Worm (Caenorhabditis elegans) whole organism, L2 larva: ENCODE results near the gene amx-1.

ENCODE experiments used
- C34F6.9 ChIP-seq: fragments of 150-350 bp; optimal IDR thresholded peaks from 2 replicates; lab custom pipeline; 2014; ENCODE audit warnings: missing biosample characterization, missing genetic modification characterization
- F13H6.1 ChIP-seq: sonication (generic microtip); optimal IDR thresholded peaks from 2 replicates; lab custom pipeline; 2016; ENCODE audit warnings: missing genetic modification characterization, missing compliant biosample characterization
- R02D3.7 ChIP-seq: fragments of 150-350 bp; optimal IDR thresholded peaks from 2 replicates; lab custom pipeline; 2014; ENCODE audit warnings: missing biosample characterization, missing genetic modification characterization
- Y55F3AM.14 ChIP-seq: fragments of 200-800 bp; sonication (Bioruptor generic); optimal IDR thresholded peaks from 2 replicates; lab custom pipeline; 2018; ENCODE audit warnings: mild to moderate bottlenecking, missing genetic modification characterization, missing compliant biosample characterization
- ZK546.5 ChIP-seq: sonication (generic microtip); optimal IDR thresholded peaks from 2 replicates; lab custom pipeline; 2017; ENCODE audit warnings: missing biosample characterization, missing genetic modification characterization
- alr-1 ChIP-seq: fragments of 150-350 bp; optimal IDR thresholded peaks from 2 replicates; lab custom pipeline; 2014; ENCODE audit warnings: missing biosample characterization, missing genetic modification characterization
- aly-2 ChIP-seq: fragments of 150-350 bp; optimal IDR thresholded peaks from 2 replicates; lab custom pipeline; 2014; ENCODE audit warnings: missing biosample characterization, missing genetic modification characterization
- ama-1 ChIP-seq: fragments of 150-350 bp; optimal IDR thresholded peaks from 2 replicates; lab custom pipeline; 2018; ENCODE audit warnings: inconsistent platforms
- blmp-1 ChIP-seq: sonication (generic microtip); optimal IDR thresholded peaks from 2 replicates; lab custom pipeline; 2017; ENCODE audit warnings: missing genetic modification characterization, mild to moderate bottlenecking, missing compliant biosample characterization, antibody characterized with exemption, moderate library complexity; ENCODE audit not compliant: insufficient read depth
- ceh-16 ChIP-seq: fragments of 150-350 bp; optimal IDR thresholded peaks from 2 replicates; lab custom pipeline; 2014; ENCODE audit warnings: missing biosample characterization, missing genetic modification characterization
- ceh-82 ChIP-seq: fragments of 150-350 bp; optimal IDR thresholded peaks from 2 replicates; lab custom pipeline; 2014; ENCODE audit warnings: missing biosample characterization, missing genetic modification characterization
- crh-2 ChIP-seq: sonication (generic microtip); optimal IDR thresholded peaks from 2 replicates; lab custom pipeline; 2017; ENCODE audit warnings: missing biosample characterization, missing genetic modification characterization
- dmd-4 ChIP-seq: sonication (generic microtip); optimal IDR thresholded peaks from 2 replicates; lab custom pipeline; 2017; ENCODE audit warnings: missing biosample characterization, missing genetic modification characterization
- egl-27 ChIP-seq: sonication (generic microtip); optimal IDR thresholded peaks from 3 replicates; lab custom pipeline; 2017; ENCODE audit warnings: missing biosample characterization, missing genetic modification reagents, missing genetic modification characterization
- elt-1 ChIP-seq: fragments of 150-350 bp; optimal IDR thresholded peaks from 2 replicates; lab custom pipeline; 2014; ENCODE audit warnings: missing biosample characterization, missing genetic modification characterization
- elt-3 ChIP-seq: sonication (generic microtip); optimal IDR thresholded peaks from 2 replicates; lab custom pipeline; 2017; ENCODE audit warnings: missing biosample characterization, missing genetic modification characterization
- fos-1 ChIP-seq: fragments of 150-350 bp; optimal IDR thresholded peaks from 2 replicates; lab custom pipeline; 2014; ENCODE audit warnings: missing biosample characterization, missing genetic modification characterization
- gmeb-1 ChIP-seq: fragments of 150-350 bp; optimal IDR thresholded peaks from 2 replicates; lab custom pipeline; 2014; ENCODE audit warnings: missing biosample characterization, missing genetic modification characterization
- lin-11 ChIP-seq: fragments of 150-350 bp; sonication (generic microtip); optimal IDR thresholded peaks from 2 replicates; lab custom pipeline; 2014; ENCODE audit warnings: missing biosample characterization, missing genetic modification characterization, inconsistent platforms, mixed read lengths
- lin-13 ChIP-seq: fragments of 150-350 bp; optimal IDR thresholded peaks from 2 replicates; lab custom pipeline; 2014; ENCODE audit warnings: missing biosample characterization, missing genetic modification reagents, missing genetic modification characterization
- lin-39 ChIP-seq: fragments of 150-350 bp; optimal IDR thresholded peaks from 2 replicates; lab custom pipeline; 2014; ENCODE audit warnings: missing biosample characterization, missing genetic modification reagents, missing genetic modification characterization
- lsy-2 ChIP-seq, 2 experiments: fragments of 150-350 bp in 1 of 2; sonication (generic microtip) in 1 of 2; optimal IDR thresholded peaks; 2 replicates each; lab custom pipeline; 2014 to 2017; ENCODE audit warnings: missing biosample characterization in 2 of 2, missing genetic modification characterization in 2 of 2
- mab-5 ChIP-seq: fragments of 150-350 bp; optimal IDR thresholded peaks from 2 replicates; lab custom pipeline; 2014; ENCODE audit warnings: missing biosample characterization, missing genetic modification characterization
- mbf-1 ChIP-seq: sonication (generic microtip); optimal IDR thresholded peaks from 2 replicates; lab custom pipeline; 2017; ENCODE audit warnings: missing biosample characterization, missing genetic modification characterization
- mdl-1 ChIP-seq, 2 experiments: fragments of 150-350 bp in 1 of 2; sonication (generic microtip) in 1 of 2; optimal IDR thresholded peaks; 2 replicates each; lab custom pipeline; 2017; ENCODE audit warnings: missing biosample characterization in 2 of 2, missing genetic modification characterization in 2 of 2
- nhr-10 ChIP-seq: sonication (generic microtip); optimal IDR thresholded peaks from 2 replicates; lab custom pipeline; 2017; ENCODE audit warnings: missing biosample characterization, missing genetic modification characterization
- nhr-11 ChIP-seq: fragments of 150-350 bp; optimal IDR thresholded peaks from 2 replicates; lab custom pipeline; 2014; ENCODE audit warnings: missing biosample characterization, missing genetic modification characterization
- nhr-12 ChIP-seq: fragments of 150-350 bp; optimal IDR thresholded peaks from 2 replicates; lab custom pipeline; 2014; ENCODE audit warnings: missing biosample characterization, missing genetic modification characterization
- nhr-129 ChIP-seq: fragments of 150-350 bp; optimal IDR thresholded peaks from 2 replicates; lab custom pipeline; 2014; ENCODE audit warnings: missing biosample characterization, missing genetic modification characterization
- nhr-21 ChIP-seq: fragments of 150-350 bp; optimal IDR thresholded peaks from 2 replicates; lab custom pipeline; 2014; ENCODE audit warnings: missing biosample characterization, missing genetic modification characterization
- nhr-23 ChIP-seq: fragments of 150-350 bp; optimal IDR thresholded peaks from 2 replicates; lab custom pipeline; 2014; ENCODE audit warnings: missing biosample characterization, missing genetic modification reagents, missing genetic modification characterization
- nhr-237 ChIP-seq: fragments of 150-350 bp; optimal IDR thresholded peaks from 2 replicates; lab custom pipeline; 2014; ENCODE audit warnings: missing biosample characterization, missing genetic modification characterization
- nhr-25 ChIP-seq: fragments of 150-350 bp; sonication (generic microtip); optimal IDR thresholded peaks from 3 replicates; lab custom pipeline; 2014; ENCODE audit warnings: missing biosample characterization, missing genetic modification characterization
- nhr-6 ChIP-seq: fragments of 150-350 bp; optimal IDR thresholded peaks from 2 replicates; lab custom pipeline; 2014; ENCODE audit warnings: missing biosample characterization, missing genetic modification characterization
- nhr-77 ChIP-seq: fragments of 150-350 bp; optimal IDR thresholded peaks from 2 replicates; lab custom pipeline; 2014; ENCODE audit warnings: missing biosample characterization, missing genetic modification characterization
- peb-1 ChIP-seq: fragments of 150-350 bp; optimal IDR thresholded peaks from 2 replicates; lab custom pipeline; 2014; ENCODE audit warnings: missing biosample characterization, missing genetic modification characterization
- sem-4 ChIP-seq: fragments of 150-350 bp; optimal IDR thresholded peaks from 2 replicates; lab custom pipeline; 2014; ENCODE audit warnings: missing biosample characterization, missing genetic modification reagents, missing genetic modification characterization
- skn-1 ChIP-seq: sonication (generic microtip); optimal IDR thresholded peaks from 2 replicates; lab custom pipeline; 2017; ENCODE audit warnings: missing biosample characterization, missing genetic modification characterization
- sma-3 ChIP-seq: sonication (generic microtip); optimal IDR thresholded peaks from 2 replicates; lab custom pipeline; 2016; ENCODE audit warnings: missing genetic modification reagents, missing genetic modification characterization, missing compliant biosample characterization
- sma-9 ChIP-seq, 2 experiments: fragments of 150-350 bp in 1 of 2; sonication (generic microtip) in 1 of 2; optimal IDR thresholded peaks; 2 replicates each; lab custom pipeline; 2014 to 2016; ENCODE audit warnings: missing genetic modification characterization in 2 of 2, mild to moderate bottlenecking in 1 of 2, missing biosample characterization in 1 of 2, missing compliant biosample characterization in 1 of 2, missing genetic modification reagents in 1 of 2, moderate library complexity in 1 of 2
- snpc-4 ChIP-seq: fragments of 150-350 bp; optimal IDR thresholded peaks from 2 replicates; lab custom pipeline; 2014; ENCODE audit warnings: missing biosample characterization, missing genetic modification characterization
- unc-39 ChIP-seq: fragments of 150-350 bp; optimal IDR thresholded peaks from 2 replicates; lab custom pipeline; 2014; ENCODE audit warnings: missing biosample characterization, missing genetic modification characterization
- unc-55 ChIP-seq: fragments of 150-350 bp; sonication (generic microtip); optimal IDR thresholded peaks from 3 replicates; lab custom pipeline; 2014; ENCODE audit warnings: missing biosample characterization, missing genetic modification reagents, missing genetic modification characterization
- unc-62 ChIP-seq: fragments of 150-350 bp; optimal IDR thresholded peaks from 2 replicates; lab custom pipeline; 2014; ENCODE audit warnings: missing biosample characterization, missing genetic modification reagents, missing genetic modification characterization
- zag-1 ChIP-seq: fragments of 150-350 bp; optimal IDR thresholded peaks from 2 replicates; lab custom pipeline; 2014; ENCODE audit warnings: missing biosample characterization, missing genetic modification characterization
- ztf-1 ChIP-seq: fragments of 200-800 bp; sonication (Bioruptor generic); conservative IDR thresholded peaks from 2 replicates; pipeline ENCODE4 v1.3.6; 2022; ENCODE audit warnings: missing genetic modification characterization, missing compliant biosample characterization
- ztf-11 ChIP-seq: sonication (generic microtip); optimal IDR thresholded peaks from 2 replicates; lab custom pipeline; 2017; ENCODE audit warnings: missing biosample characterization, missing genetic modification characterization
- ztf-4 ChIP-seq: fragments of 150-350 bp; optimal IDR thresholded peaks from 2 replicates; lab custom pipeline; 2014; ENCODE audit warnings: missing biosample characterization, missing genetic modification characterization

Gene amx-1

ce11 chrIII:3821969-3822453, at the start of gene amx-1:
Gene amx-1, plus strand, starts transcription at chrIII:3822403.
- TF ChIP-seq gmeb-1 (tag; lab: Kevin White, UChicago) (no peak), lsy-2 (tag; optimal IDR thresholded peaks at IDR 0.05; lab: Kevin White, UChicago) (peak in 1 of 2 experiments; percentile 15)

DNA sequence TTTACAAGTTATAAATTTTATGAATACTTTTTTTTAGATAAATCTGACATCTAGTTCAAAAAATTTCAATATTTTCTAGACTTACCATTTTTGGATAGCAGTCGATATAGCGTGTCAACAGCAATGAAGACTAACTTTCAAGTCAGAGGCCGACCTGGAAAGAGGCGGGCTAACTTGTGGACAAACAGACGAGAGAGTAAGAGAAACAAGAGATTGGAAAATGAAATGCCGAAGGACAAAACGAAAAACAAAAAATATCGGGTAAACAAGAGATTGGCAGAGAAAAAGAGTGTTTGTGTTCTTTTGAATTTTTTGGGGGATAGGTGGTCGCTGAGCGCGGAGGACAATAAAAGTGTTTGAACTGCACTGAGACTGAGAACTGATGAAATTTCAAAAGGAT, 49.0 kb upstream of the amx-1 start, which contains the start of gene lec-4:
TSS of gene lec-4 (minus strand) at position 154 of the 400 bp plus-strand sequence.
- no peak for TF ChIP-seq elt-3
- TF ChIP-seq crh-2 (tag; lab: Kevin White, UChicago) = peak; percentile 62
- TF ChIP-seq fos-1 = peak; percentile 59
- TF ChIP-seq sem-4 = no peak
- TF ChIP-seq R02D3.7 = no peak
- peak; percentile 17 for TF ChIP-seq egl-27 (tag; lab: Kevin White, UChicago)
- TF ChIP-seq zag-1 (tag; lab: Kevin White, UChicago) = no peak
- TF ChIP-seq lin-13 (GFP tag; lab: Kevin White, UChicago) = peak; percentile 3
- TF ChIP-seq nhr-23 (tag; lab: Kevin White, UChicago) = no peak
- no peak for TF ChIP-seq ceh-16 (tag; lab: Kevin White, UChicago)
- peak; percentile 51 for TF ChIP-seq ama-1 (lab: Kevin White, UChicago)
- TF ChIP-seq unc-55 (GFP tag; lab: Kevin White, UChicago) = peak; percentile 61
- TF ChIP-seq mab-5 (tag; lab: Kevin White, UChicago) = no peak
- peak; percentile 9 for TF ChIP-seq blmp-1 (tag; lab: Kevin White, UChicago)
- no peak for TF ChIP-seq elt-1
- peak; percentile 43 for TF ChIP-seq sma-9 (GFP tag; optimal IDR thresholded peaks at IDR 0.05; lab: Kevin White, UChicago)
- TF ChIP-seq sma-9 (tag; optimal IDR thresholded peaks at IDR 0.05; lab: Kevin White, UChicago) = no peak
- no peak for TF ChIP-seq peb-1
- TF ChIP-seq nhr-129 (tag; lab: Kevin White, UChicago) = peak; percentile 67
- TF ChIP-seq F13H6.1 (tag; lab: Kevin White, UChicago) = peak; percentile 59
- TF ChIP-seq skn-1 = no peak
- TF ChIP-seq dmd-4 (tag; lab: Kevin White, UChicago) = no peak
- peak; percentile 48 for TF ChIP-seq sma-3
- no peak for TF ChIP-seq alr-1
- no peak for TF ChIP-seq mdl-1 (tag; optimal IDR thresholded peaks at IDR 0.05; lab: Kevin White, UChicago)
- TF ChIP-seq lin-11 (tag; lab: Kevin White, UChicago) = no peak
- TF ChIP-seq nhr-21 = no peak
- no peak for TF ChIP-seq unc-39 (tag; lab: Kevin White, UChicago)
- no peak for TF ChIP-seq ztf-1 (GFP tag; lab: Robert Waterston, UW)
- peak; percentile 65 for TF ChIP-seq C34F6.9
- TF ChIP-seq nhr-6 (tag; lab: Kevin White, UChicago) = peak; percentile 60
- no peak for TF ChIP-seq ceh-82 (tag; lab: Kevin White, UChicago)
- peak; percentile 7 to 68 for TF ChIP-seq lsy-2 (tag; optimal IDR thresholded peaks at IDR 0.05; lab: Kevin White, UChicago)
- TF ChIP-seq aly-2 (tag; lab: Kevin White, UChicago) = no peak
- no peak for TF ChIP-seq ZK546.5 (tag; lab: Kevin White, UChicago)
- TF ChIP-seq unc-62 (GFP tag; lab: Kevin White, UChicago) = no peak
- TF ChIP-seq nhr-77 (tag; lab: Kevin White, UChicago) = no peak
- TF ChIP-seq mbf-1 (tag; lab: Kevin White, UChicago) = no peak
- no peak for TF ChIP-seq nhr-237
- no peak for TF ChIP-seq gmeb-1 (tag; lab: Kevin White, UChicago)
- no peak for TF ChIP-seq lin-39 (tag; lab: Kevin White, UChicago)
- no peak for TF ChIP-seq Y55F3AM.14 (GFP tag; lab: Kevin White, UChicago)
- TF ChIP-seq ztf-11 (tag; lab: Kevin White, UChicago) = no peak
- no peak for TF ChIP-seq ztf-4 (tag; lab: Kevin White, UChicago)
- peak; percentile 40 for TF ChIP-seq nhr-25 (tag; lab: Kevin White, UChicago)
- TF ChIP-seq nhr-12 = no peak
- no peak for TF ChIP-seq nhr-11 (tag; lab: Kevin White, UChicago)
- no peak for TF ChIP-seq snpc-4
- no peak for TF ChIP-seq nhr-10
